Worm (Caenorhabditis elegans) whole organism, L1 larva: Measurements from ENCODE around the gene fbxa-50.

Source experiments
- aha-1 ChIP-seq: fragments of 150-350 bp; optimal IDR thresholded peaks from 2 replicates; lab custom pipeline; 2014; ENCODE audit warnings: missing biosample characterization, missing genetic modification characterization
- blmp-1 ChIP-seq: fragments of 150-350 bp; optimal IDR thresholded peaks from 2 replicates; lab custom pipeline; 2014; ENCODE audit warnings: missing biosample characterization, missing genetic modification characterization
- ces-1 ChIP-seq: fragments of 150-350 bp; optimal IDR thresholded peaks from 2 replicates; lab custom pipeline; 2014; ENCODE audit warnings: missing biosample characterization, missing genetic modification reagents, missing genetic modification characterization
- elt-2 ChIP-seq: sonication (generic microtip); optimal IDR thresholded peaks from 2 replicates; lab custom pipeline; 2016; ENCODE audit warnings: missing genetic modification characterization, mild to moderate bottlenecking, inconsistent platforms, missing compliant biosample characterization, missing genetic modification reagents
- lsy-2 ChIP-seq, 2 experiments: fragments of 150-350 bp; optimal IDR thresholded peaks; 2 replicates each; lab custom pipeline; 2014; ENCODE audit warnings: missing biosample characterization in 2 of 2, missing genetic modification characterization in 2 of 2
- mab-9 ChIP-seq: fragments of 200-800 bp; sonication (Bioruptor generic); IDR thresholded peaks from 2 replicates; pipeline ENCODE4 v1.3.6; 2022; ENCODE audit warnings: missing genetic modification reagents, missing genetic modification characterization, missing compliant biosample characterization
- nhr-11 ChIP-seq: fragments of 150-350 bp; optimal IDR thresholded peaks from 2 replicates; lab custom pipeline; 2014; ENCODE audit warnings: missing biosample characterization, missing genetic modification characterization
- pag-3 ChIP-seq: sonication (generic microtip); optimal IDR thresholded peaks from 2 replicates; lab custom pipeline; 2017; ENCODE audit warnings: missing genetic modification characterization, mild to moderate bottlenecking, missing compliant biosample characterization, antibody characterized with exemption, borderline replicate concordance; ENCODE audit not compliant: insufficient read depth
- rnt-1 ChIP-seq: sonication (generic microtip); optimal IDR thresholded peaks from 2 replicates; lab custom pipeline; 2016; ENCODE audit warnings: mild to moderate bottlenecking, missing genetic modification characterization, moderate library complexity, missing compliant biosample characterization

- no peak for TF ChIP-seq rnt-1
- no peak for TF ChIP-seq ces-1 (GFP tag; lab: Kevin White, UChicago)
- no peak for TF ChIP-seq nhr-11 (tag; lab: Kevin White, UChicago)
- TF ChIP-seq mab-9 (GFP tag; lab: Robert Waterston, UW), result no peak
- TF ChIP-seq aha-1 (tag; lab: Kevin White, UChicago), result no peak
- no peak for TF ChIP-seq lsy-2 (tag; optimal IDR thresholded peaks at IDR 0.05; lab: Kevin White, UChicago)
- TF ChIP-seq elt-2 (tag; lab: Kevin White, UChicago), result peak; percentile 24
- TF ChIP-seq pag-3 (tag; lab: Kevin White, UChicago), result no peak
- TF ChIP-seq blmp-1 (tag; lab: Kevin White, UChicago), result no peak
These were observed 16.9 kb downstream of the fbxa-50 start, which contains the start of gene fbxa-31 for ce11 chrIII:1271378-1271926.
